5 worm cellular contexts compared by ENCODE assay signal in genomic region chrIII:11007552-11008272, ce11.
TF ChIP-seq lines count a peak whose summit lies in the region.

Gene fipr-17 (minus strand): TSS chrIII:11007602.
Gene Y48A6B.3 (plus strand): TSS chrIII:11008222.

TF ChIP-seq in whole organism, L1 larva, 84 proteins besides CTCF, POLR2A, EP300 and RAD21 (continues in another document):
- TF ChIP-seq snu-23 (GFP tag; optimal IDR thresholded peaks at IDR 0.05; lab: Kevin White, UChicago) = peak; percentile 90
- no peak for TF ChIP-seq nhr-12 (tag; optimal IDR thresholded peaks at IDR 0.05; lab: Kevin White, UChicago)
- TF ChIP-seq pqm-1 (tag; optimal IDR thresholded peaks at IDR 0.05; lab: Kevin White, UChicago) = no peak
- peak; percentile 74 for TF ChIP-seq pax-3 (tag; optimal IDR thresholded peaks at IDR 0.05; lab: Kevin White, UChicago)
- peak; percentile 83 for TF ChIP-seq fkh-8 (tag; optimal IDR thresholded peaks at IDR 0.05; lab: Kevin White, UChicago)
- peak; percentile 85 for TF ChIP-seq skn-1 (tag; optimal IDR thresholded peaks at IDR 0.05; lab: Kevin White, UChicago)
- TF ChIP-seq mab-9 (GFP tag; IDR thresholded peaks at IDR 0.05; lab: Robert Waterston, UW) = no peak
- TF ChIP-seq zag-1 (tag; optimal IDR thresholded peaks at IDR 0.05; lab: Kevin White, UChicago) = no peak
- TF ChIP-seq nhr-28 (tag; optimal IDR thresholded peaks at IDR 0.05; lab: Kevin White, UChicago) = no peak
- peak; percentile 99 for TF ChIP-seq dpl-1 (GFP tag; optimal IDR thresholded peaks at IDR 0.05; lab: Kevin White, UChicago)
- peak in 2 of 6 experiments; percentile 71 to 85 for TF ChIP-seq elt-3 (tag; optimal IDR thresholded peaks at IDR 0.05; lab: Kevin White, UChicago)
- peak; percentile 2 for TF ChIP-seq ztf-4 (tag; optimal IDR thresholded peaks at IDR 0.05; lab: Kevin White, UChicago)
- TF ChIP-seq lsy-2 (tag; optimal IDR thresholded peaks at IDR 0.05; lab: Kevin White, UChicago) = peak; percentile 89 to 95
- TF ChIP-seq fkh-10 (GFP tag; optimal IDR thresholded peaks at IDR 0.05; lab: Kevin White, UChicago) = no peak
- peak; percentile 75 for TF ChIP-seq F16B12.6 (tag; optimal IDR thresholded peaks at IDR 0.05; lab: Kevin White, UChicago)
- TF ChIP-seq dsc-1 (tag; optimal IDR thresholded peaks at IDR 0.05; lab: Kevin White, UChicago) = peak; percentile 70
- TF ChIP-seq lin-39 (tag; optimal IDR thresholded peaks at IDR 0.05; lab: Kevin White, UChicago) = peak; percentile 59
- peak; percentile 72 for TF ChIP-seq irx-1 (tag; optimal IDR thresholded peaks at IDR 0.05; lab: Kevin White, UChicago)

TF ChIP-seq in whole organism, L3 larva, 47 proteins besides CTCF, POLR2A, EP300 and RAD21 (continues in another document):
- peak; percentile 66 for TF ChIP-seq nhr-43 (tag; optimal IDR thresholded peaks at IDR 0.05; lab: Kevin White, UChicago; ENCODE audit: poor library complexity, severe bottlenecking)
- TF ChIP-seq elt-2 (tag; optimal IDR thresholded peaks at IDR 0.05; lab: Kevin White, UChicago) = peak; percentile 43
- TF ChIP-seq pha-4 (tag; optimal IDR thresholded peaks at IDR 0.05; lab: Kevin White, UChicago) = peak; percentile 96
- TF ChIP-seq fos-1 (tag; optimal IDR thresholded peaks at IDR 0.05; lab: Kevin White, UChicago) = no peak
- peak; percentile 91 for TF ChIP-seq nfya-1 (tag; optimal IDR thresholded peaks at IDR 0.05; lab: Kevin White, UChicago; ENCODE audit: insufficient read depth)
- peak; percentile 32 for TF ChIP-seq egl-5 (tag; optimal IDR thresholded peaks at IDR 0.05; lab: Kevin White, UChicago)
- peak; percentile 17 for TF ChIP-seq pqm-1 (tag; optimal IDR thresholded peaks at IDR 0.05; lab: Kevin White, UChicago)
- TF ChIP-seq skn-1 (tag; optimal IDR thresholded peaks at IDR 0.05; lab: Kevin White, UChicago) = peak; percentile 88
- TF ChIP-seq snpc-4 (tag; optimal IDR thresholded peaks at IDR 0.05; lab: Kevin White, UChicago) = peak; percentile 83
- TF ChIP-seq hmg-11 (tag; optimal IDR thresholded peaks at IDR 0.05; lab: Kevin White, UChicago) = peak; percentile 76
- peak; percentile 91 for TF ChIP-seq lin-39 (tag; optimal IDR thresholded peaks at IDR 0.05; lab: Kevin White, UChicago)
- TF ChIP-seq nhr-12 (tag; optimal IDR thresholded peaks at IDR 0.05; lab: Kevin White, UChicago) = no peak
- TF ChIP-seq ama-1 (optimal IDR thresholded peaks at IDR 0.05; lab: Kevin White, UChicago) = peak; percentile 80
- peak; percentile 62 for TF ChIP-seq R02D3.7 (tag; optimal IDR thresholded peaks at IDR 0.05; lab: Kevin White, UChicago)
- no peak for TF ChIP-seq mml-1 (tag; optimal IDR thresholded peaks at IDR 0.05; lab: Kevin White, UChicago)
- no peak for TF ChIP-seq aly-2 (tag; optimal IDR thresholded peaks at IDR 0.05; lab: Kevin White, UChicago)
- TF ChIP-seq ceh-28 (tag; optimal IDR thresholded peaks at IDR 0.05; lab: Kevin White, UChicago) = peak; percentile 48
- TF ChIP-seq lin-15B (tag; optimal IDR thresholded peaks at IDR 0.05; lab: Kevin White, UChicago) = peak; percentile 96
- TF ChIP-seq nhr-23 (tag; optimal IDR thresholded peaks at IDR 0.05; lab: Kevin White, UChicago) = peak; percentile 83

TF ChIP-seq in whole organism, early embryonic, 17 proteins besides CTCF, POLR2A, EP300 and RAD21:
- TF ChIP-seq scrt-1 (GFP tag; IDR thresholded peaks at IDR 0.05; lab: Robert Waterston, UW) (no peak), B0310.2 (tag; optimal IDR thresholded peaks at IDR 0.05; lab: Kevin White, UChicago) (no peak), tra-4 (tag; optimal IDR thresholded peaks at IDR 0.05; lab: Kevin White, UChicago) (peak; percentile 25), F13C5.2 (tag; optimal IDR thresholded peaks at IDR 0.05; lab: Kevin White, UChicago) (peak; percentile 83)
TF ChIP-seq in whole organism, early embryonic: peak in this region for 2.

TF ChIP-seq in whole organism, midembryonic, 9 proteins besides CTCF, POLR2A, EP300 and RAD21:
- TF ChIP-seq T22C8.4 (GFP tag; IDR thresholded peaks at IDR 0.05; lab: Robert Waterston, UW) (0 out of 2 replicates have a peak, but pooled peaks have one; percentile 38), tab-1 (GFP tag; IDR thresholded peaks at IDR 0.05; lab: Robert Waterston, UW) (no peak), ztf-29 (GFP tag; IDR thresholded peaks at IDR 0.05; lab: Robert Waterston, UW) (no peak), cog-1 (tag; optimal IDR thresholded peaks at IDR 0.05; lab: Kevin White, UChicago) (peak; percentile 4), ztf-23 (GFP tag; IDR thresholded peaks at IDR 0.05; lab: Robert Waterston, UW) (peak; percentile 72), flt-1 (GFP tag; IDR thresholded peaks at IDR 0.05; lab: Robert Waterston, UW) (peak; percentile 72)

TF ChIP-seq in whole organism, young adult, 124 proteins besides CTCF, POLR2A, EP300 and RAD21 (continues in another document):
- TF ChIP-seq F57C9.4 (tag; optimal IDR thresholded peaks at IDR 0.05; lab: Kevin White, UChicago) (no peak), cebp-1 (GFP tag; IDR thresholded peaks at IDR 0.05; lab: Robert Waterston, UW) (no peak), cebp-1 (tag; optimal IDR thresholded peaks at IDR 0.05; lab: Kevin White, UChicago) (peak; percentile 62), lir-1 (GFP tag; conservative IDR thresholded peaks at IDR 0.05; lab: Robert Waterston, UW) (0 out of 2 replicates have a peak, but pooled peaks have one; percentile 13), ceh-58 (GFP tag; IDR thresholded peaks at IDR 0.05; lab: Robert Waterston, UW) (no peak), F49E8.2 (tag; optimal IDR thresholded peaks at IDR 0.05; lab: Kevin White, UChicago; ENCODE audit: insufficient read depth) (peak; percentile 69), hsf-1 (GFP tag; IDR thresholded peaks at IDR 0.05; lab: Robert Waterston, UW) (peak; percentile 65; the same call in 1 of the 2 replicates), F33H1.4 (GFP tag; IDR thresholded peaks at IDR 0.05; lab: Robert Waterston, UW) (peak; percentile 76), athp-1 (tag; optimal IDR thresholded peaks at IDR 0.05; lab: Kevin White, UChicago) (peak; percentile 21), pbrm-1 (GFP tag; IDR thresholded peaks at IDR 0.05; lab: Robert Waterston, UW) (peak; percentile 46; the same call in 1 of the 2 replicates), aptf-3 (GFP tag; IDR thresholded peaks at IDR 0.05; lab: Robert Waterston, UW) (no peak), ceh-91 (GFP tag; IDR thresholded peaks at IDR 0.05; lab: Robert Waterston, UW) (peak; percentile 42; the same call in 1 of the 2 replicates), attf-3 (GFP tag; conservative IDR thresholded peaks at IDR 0.05; lab: Robert Waterston, UW) (0 out of 2 replicates have a peak, but pooled peaks have one; percentile 14), madf-3 (GFP tag; IDR thresholded peaks at IDR 0.05; lab: Robert Waterston, UW) (0 out of 2 replicates have a peak, but pooled peaks have one; percentile 39), F23B12.7 (tag; optimal IDR thresholded peaks at IDR 0.05; lab: Kevin White, UChicago; ENCODE audit: insufficient read depth) (peak; percentile 93), aptf-2 (GFP tag; conservative IDR thresholded peaks at IDR 0.05; lab: Robert Waterston, UW) (no peak), ztf-26 (tag; optimal IDR thresholded peaks at IDR 0.05; lab: Kevin White, UChicago) (no peak), xnd-1 (tag; optimal IDR thresholded peaks at IDR 0.05; lab: Kevin White, UChicago) (peak; percentile 35), snpc-4 (GFP tag; optimal IDR thresholded peaks at IDR 0.05; lab: Kevin White, UChicago) (peak; percentile 42), snpc-4 (tag; optimal IDR thresholded peaks at IDR 0.05; lab: Kevin White, UChicago) (peak; percentile 46 to 70 (median 62)), madf-6 (GFP tag; IDR thresholded peaks at IDR 0.05; lab: Robert Waterston, UW) (peak; percentile 83), hmg-1.2 (GFP tag; IDR thresholded peaks at IDR 0.05; lab: Robert Waterston, UW) (peak; percentile 67), lin-40 (tag; optimal IDR thresholded peaks at IDR 0.05; lab: Kevin White, UChicago) (peak; percentile 41), egrh-3 (GFP tag; IDR thresholded peaks at IDR 0.05; lab: Robert Waterston, UW) (0 out of 2 replicates have a peak, but pooled peaks have one; percentile 25), lsl-1 (GFP tag; optimal IDR thresholded peaks at IDR 0.05; lab: Kevin White, UChicago) (peak; percentile 80), snpc-3.4 (tag; optimal IDR thresholded peaks at IDR 0.05; lab: Kevin White, UChicago) (peak; percentile 69), efl-1 (GFP tag; optimal IDR thresholded peaks at IDR 0.05; lab: Kevin White, UChicago) (peak; percentile 96), B0019.2 (GFP tag; conservative IDR thresholded peaks at IDR 0.05; lab: Robert Waterston, UW) (peak; percentile 78), D2030.7 (GFP tag; IDR thresholded peaks at IDR 0.05; lab: Robert Waterston, UW) (peak; percentile 87), lin-35 (GFP tag; optimal IDR thresholded peaks at IDR 0.05; lab: Kevin White, UChicago) (peak; percentile 37 to 96 (median 70)), snpc-1.1 (tag; optimal IDR thresholded peaks at IDR 0.05; lab: Kevin White, UChicago; ENCODE audit: insufficient read depth) (peak; percentile 58), tbp1 (GFP tag; optimal IDR thresholded peaks at IDR 0.05; lab: Kevin White, UChicago) (peak; percentile 65), ceh-100 (GFP tag; IDR thresholded peaks at IDR 0.05; lab: Robert Waterston, UW) (peak; percentile 82), ceh-27 (GFP tag; optimal IDR thresholded peaks at IDR 0.05; lab: Kevin White, UChicago) (peak; percentile 42), attf-6 (GFP tag; IDR thresholded peaks at IDR 0.05; lab: Robert Waterston, UW) (0 out of 2 replicates have a peak, but pooled peaks have one; percentile 16), madf-8 (GFP tag; conservative IDR thresholded peaks at IDR 0.05; lab: Robert Waterston, UW) (peak; percentile 60), Y53G8AR.9 (GFP tag; conservative IDR thresholded peaks at IDR 0.05; lab: Robert Waterston, UW) (peak; percentile 50; the same call in 1 of the 2 replicates), F57A8.1 (GFP tag; optimal IDR thresholded peaks at IDR 0.05; lab: Kevin White, UChicago) (no peak), nfyb-1 (GFP tag; IDR thresholded peaks at IDR 0.05; lab: Robert Waterston, UW) (0 out of 2 replicates have a peak, but pooled peaks have one; percentile 42), mcd-1 (GFP tag; IDR thresholded peaks at IDR 0.05; lab: Robert Waterston, UW) (peak; percentile 97), ekl-4 (GFP tag; IDR thresholded peaks at IDR 0.05; lab: Robert Waterston, UW) (peak; percentile 52; the same call in 1 of the 2 replicates), ztf-3 (GFP tag; optimal IDR thresholded peaks at IDR 0.05; lab: Kevin White, UChicago) (no peak), him-1 (tag; optimal IDR thresholded peaks at IDR 0.05; lab: Kevin White, UChicago) (peak; percentile 69), snpc-1.3 (tag; optimal IDR thresholded peaks at IDR 0.05; lab: Kevin White, UChicago; ENCODE audit: insufficient read depth) (peak; percentile 23), rcor-1 (GFP tag; IDR thresholded peaks at IDR 0.05; lab: Robert Waterston, UW) (peak; percentile 56)

Comparison
In these comparisons a context has a peak if more than half of its experiments do, and no peak if none do; other contexts are left out.
1. Of the 8 proteins assayed by ChIP-seq in both whole organism, young adult and whole organism, L1 larva: peak only in whole organism, young adult: none; only in whole organism, L1 larva: nhr-90 and unc-130; in both: dpl-1, efl-1, lin-35 and snpc-4; in neither: 2.